Worm (Caenorhabditis elegans) whole organism, L4 larva: Measurements from ENCODE around the gene hrg-5.
A peak's percentile ranks its signal among the peaks of the same experiment; 100 is the strongest.

Experiments
- F26F4.8 ChIP-seq: fragments of 200-800 bp; sonication (Bioruptor generic); conservative IDR thresholded peaks from 2 replicates; pipeline ENCODE4 v1.3.6; 2022; ENCODE audit warnings: missing genetic modification characterization, missing compliant biosample characterization
- F44E2.7 ChIP-seq: fragments of 200-800 bp; sonication (Bioruptor generic); IDR thresholded peaks from 2 replicates; pipeline ENCODE4 v2.1.2; 2022; ENCODE audit warnings: missing genetic modification characterization, missing compliant biosample characterization
- F49E8.2 ChIP-seq: sonication (generic microtip); optimal IDR thresholded peaks from 2 replicates; lab custom pipeline; 2016; ENCODE audit warnings: missing compliant biosample characterization, mild to moderate bottlenecking, missing genetic modification characterization, borderline replicate concordance
- T20F7.1 ChIP-seq: fragments of 200-800 bp; sonication (Bioruptor generic); optimal IDR thresholded peaks from 2 replicates; lab custom pipeline; 2018; ENCODE audit warnings: mild to moderate bottlenecking, missing genetic modification characterization, missing compliant biosample characterization
- T26A8.4 ChIP-seq: fragments of 200-800 bp; sonication (Bioruptor generic); IDR thresholded peaks from 2 replicates; pipeline ENCODE4 v1.3.6; 2022; ENCODE audit warnings: missing genetic modification characterization, missing compliant biosample characterization
- Y48G9A.11 ChIP-seq: fragments of 200-800 bp; sonication (Bioruptor generic); IDR thresholded peaks from 2 replicates; pipeline ENCODE4 v1.3.6; 2022; ENCODE audit warnings: missing genetic modification reagents, missing genetic modification characterization, missing compliant biosample characterization
- ZK337.2 ChIP-seq: fragments of 200-800 bp; sonication (Bioruptor generic); IDR thresholded peaks from 2 replicates; pipeline ENCODE4 v1.3.6; 2022; ENCODE audit warnings: missing genetic modification reagents, missing genetic modification characterization, missing compliant biosample characterization
- aly-2 ChIP-seq: sonication (generic microtip); optimal IDR thresholded peaks from 2 replicates; lab custom pipeline; 2018; ENCODE audit warnings: missing biosample characterization, missing genetic modification characterization
- ces-1 ChIP-seq: fragments of 150-350 bp; sonication (generic microtip); optimal IDR thresholded peaks from 4 replicates; lab custom pipeline; 2014; ENCODE audit warnings: missing biosample characterization, missing genetic modification reagents, missing genetic modification characterization
- cey-2 ChIP-seq: sonication (generic microtip); optimal IDR thresholded peaks from 3 replicates; lab custom pipeline; 2017; ENCODE audit warnings: missing genetic modification characterization, mild to moderate bottlenecking, missing compliant biosample characterization, antibody characterized with exemption, borderline replicate concordance; ENCODE audit not compliant: insufficient read depth
- ctbp-1 ChIP-seq: fragments of 200-800 bp; sonication (Bioruptor generic); IDR thresholded peaks from 2 replicates; pipeline ENCODE4 v1.3.6; 2022; ENCODE audit warnings: missing genetic modification reagents, missing genetic modification characterization, missing compliant biosample characterization
- daf-8 ChIP-seq: fragments of 200-800 bp; sonication (Bioruptor generic); IDR thresholded peaks from 2 replicates; pipeline ENCODE4 v1.3.6; 2022; ENCODE audit warnings: missing genetic modification characterization, missing compliant biosample characterization
- dmd-8 ChIP-seq: fragments of 200-800 bp; sonication (Bioruptor generic); IDR thresholded peaks from 2 replicates; pipeline ENCODE4 v1.3.6; 2022; ENCODE audit warnings: missing genetic modification characterization, missing compliant biosample characterization
- egl-27 ChIP-seq: sonication (generic microtip); optimal IDR thresholded peaks from 3 replicates; lab custom pipeline; 2017; ENCODE audit warnings: missing biosample characterization, missing genetic modification reagents, missing genetic modification characterization
- hif-1 ChIP-seq, 2 experiments: sonication (generic microtip); optimal IDR thresholded peaks; 2 replicates each; lab custom pipeline; 2016 to 2017; ENCODE audit warnings: missing compliant biosample characterization in 2 of 2, missing genetic modification characterization in 2 of 2, missing genetic modification reagents in 2 of 2, missing genotype in 2 of 2, mild to moderate bottlenecking in 1 of 2
- lim-7 ChIP-seq: fragments of 200-800 bp; sonication (Bioruptor generic); IDR thresholded peaks from 2 replicates; pipeline ENCODE4 v1.3.6; 2022; ENCODE audit warnings: missing genetic modification characterization, missing compliant biosample characterization
- lin-1 ChIP-seq: fragments of 200-800 bp; sonication (Bioruptor generic); IDR thresholded peaks from 2 replicates; pipeline ENCODE4 v1.3.6; 2022; ENCODE audit warnings: missing genetic modification reagents, missing genetic modification characterization, missing compliant biosample characterization
- lin-15B ChIP-seq: fragments of 150-350 bp; sonication (generic microtip); optimal IDR thresholded peaks from 3 replicates; lab custom pipeline; 2014; ENCODE audit warnings: missing biosample characterization, missing genetic modification characterization
- lin-38 ChIP-seq: fragments of 200-800 bp; sonication (Bioruptor generic); IDR thresholded peaks from 2 replicates; pipeline ENCODE4 v1.3.6; 2022; ENCODE audit warnings: missing genetic modification reagents, missing genetic modification characterization, missing compliant biosample characterization
- lin-39 ChIP-seq: fragments of 150-350 bp; optimal IDR thresholded peaks from 2 replicates; lab custom pipeline; 2014; ENCODE audit warnings: missing biosample characterization, missing genetic modification reagents, missing genetic modification characterization
- lir-3 ChIP-seq: sonication (generic microtip); optimal IDR thresholded peaks from 2 replicates; lab custom pipeline; 2016; ENCODE audit warnings: mild to moderate bottlenecking, missing genetic modification characterization, missing compliant biosample characterization
- lsy-2 ChIP-seq, 2 experiments: fragments of 150-350 bp in 1 of 2; sonication (generic microtip) in 1 of 2; optimal IDR thresholded peaks; 2 replicates each; lab custom pipeline; 2014 to 2017; ENCODE audit warnings: missing biosample characterization in 2 of 2, missing genetic modification characterization in 2 of 2
- madf-9 ChIP-seq: fragments of 200-800 bp; sonication (Bioruptor generic); conservative IDR thresholded peaks from 2 replicates; pipeline ENCODE4 v1.3.6; 2022; ENCODE audit warnings: missing genetic modification reagents, missing genetic modification characterization, missing compliant biosample characterization
- mes-2 ChIP-seq: sonication (generic microtip); optimal IDR thresholded peaks from 2 replicates; lab custom pipeline; 2016; ENCODE audit warnings: missing genotype, mild to moderate bottlenecking, missing genetic modification characterization, missing compliant biosample characterization; ENCODE audit not compliant: poor library complexity, severe bottlenecking
- mxl-3 ChIP-seq: fragments of 200-800 bp; sonication (Bioruptor generic); optimal IDR thresholded peaks from 2 replicates; lab custom pipeline; 2018; ENCODE audit warnings: mild to moderate bottlenecking, missing genetic modification characterization, missing compliant biosample characterization
- nhr-237 ChIP-seq: sonication (generic microtip); optimal IDR thresholded peaks from 2 replicates; lab custom pipeline; 2017; ENCODE audit warnings: missing biosample characterization, missing genetic modification characterization
- nhr-42 ChIP-seq: fragments of 200-800 bp; sonication (Bioruptor generic); IDR thresholded peaks from 2 replicates; pipeline ENCODE4 v1.3.6; 2022; ENCODE audit warnings: missing genetic modification characterization, missing compliant biosample characterization
- pha-4 ChIP-seq, 2 experiments: fragments of 150-350 bp in 1 of 2; fragments of 200-800 bp in 1 of 2; sonication (Bioruptor generic) in 1 of 2; IDR thresholded peaks in 1 of 2; optimal IDR thresholded peaks in 1 of 2; 2 replicates each; pipeline versions ENCODE4 v1.3.6 to Lab custom; 2014 to 2022; ENCODE audit warnings: missing genetic modification characterization in 2 of 2, missing genetic modification reagents in 2 of 2, missing biosample characterization in 1 of 2, missing compliant biosample characterization in 1 of 2
- pqm-1 ChIP-seq: sonication (generic microtip); optimal IDR thresholded peaks from 2 replicates; lab custom pipeline; 2017; ENCODE audit warnings: missing biosample characterization, missing genetic modification characterization
- rbr-2 ChIP-seq: sonication (generic microtip); optimal IDR thresholded peaks from 2 replicates; lab custom pipeline; 2016; ENCODE audit warnings: missing genotype, missing genetic modification characterization, missing compliant biosample characterization
- saeg-2 ChIP-seq: fragments of 200-800 bp; sonication (Bioruptor generic); IDR thresholded peaks from 2 replicates; pipeline ENCODE4 v1.3.6; 2022; ENCODE audit warnings: missing genetic modification reagents, missing genetic modification characterization, missing compliant biosample characterization
- set-16 ChIP-seq: fragments of 200-800 bp; sonication (Bioruptor generic); IDR thresholded peaks from 2 replicates; pipeline ENCODE4 v1.3.6; 2022; ENCODE audit warnings: missing genetic modification reagents, missing genetic modification characterization, missing compliant biosample characterization
- skn-1 ChIP-seq: fragments of 150-350 bp; optimal IDR thresholded peaks from 2 replicates; lab custom pipeline; 2014; ENCODE audit warnings: missing biosample characterization, missing genetic modification characterization
- snpc-1.2 ChIP-seq: fragments of 200-800 bp; sonication (Bioruptor generic); IDR thresholded peaks from 2 replicates; pipeline ENCODE4 v1.3.6; 2022; ENCODE audit warnings: missing genetic modification reagents, missing genetic modification characterization, missing compliant biosample characterization
- tag-97 ChIP-seq: fragments of 200-800 bp; sonication (Bioruptor generic); IDR thresholded peaks from 2 replicates; pipeline ENCODE4 v1.3.6; 2022; ENCODE audit warnings: missing genetic modification characterization, missing compliant biosample characterization
- tra-1 ChIP-seq: fragments of 200-800 bp; sonication (Bioruptor generic); IDR thresholded peaks from 2 replicates; pipeline ENCODE4 v1.3.6; 2022; ENCODE audit warnings: missing genetic modification reagents, missing genetic modification characterization, missing compliant biosample characterization
- unc-130 ChIP-seq: sonication (generic microtip); optimal IDR thresholded peaks from 2 replicates; lab custom pipeline; 2016; ENCODE audit warnings: missing genetic modification reagents, missing genetic modification characterization, missing compliant biosample characterization
- unc-62 ChIP-seq, 3 experiments: fragments of 150-350 bp in 1 of 3; sonication (generic microtip); optimal IDR thresholded peaks in 2 of 3; peaks in 1 of 3; 1 replicate in 1 of 3; 2 replicates in 2 of 3; lab custom pipeline; 2014 to 2017; ENCODE audit warnings: missing biosample characterization in 3 of 3, missing genetic modification characterization in 3 of 3, missing genetic modification reagents in 3 of 3, missing genotype in 1 of 3
- vab-7 ChIP-seq: fragments of 200-800 bp; sonication (Bioruptor generic); IDR thresholded peaks from 2 replicates; pipeline ENCODE4 v1.3.6; 2022; ENCODE audit warnings: missing genetic modification reagents, missing genetic modification characterization, missing compliant biosample characterization
- zfp-2 ChIP-seq: sonication (generic microtip); optimal IDR thresholded peaks from 2 replicates; lab custom pipeline; 2016; ENCODE audit warnings: mild to moderate bottlenecking, missing genetic modification characterization, missing compliant biosample characterization
- zfp-3 ChIP-seq: fragments of 200-800 bp; sonication (Bioruptor generic); conservative IDR thresholded peaks from 2 replicates; pipeline ENCODE4 v1.3.6; 2022; ENCODE audit warnings: missing genetic modification reagents, missing genetic modification characterization, missing compliant biosample characterization
- ztf-7 ChIP-seq: fragments of 150-350 bp; optimal IDR thresholded peaks from 2 replicates; lab custom pipeline; 2014; ENCODE audit warnings: missing biosample characterization, missing genetic modification characterization

The hrg-5 gene

ce11 chrIV:11015881-11016280, 13.3 kb downstream of the hrg-5 start, which contains the start of gene F13H10.3 (continued):
- TF ChIP-seq F44E2.7: no peak
- TF ChIP-seq snpc-1.2 (GFP tag; lab: Robert Waterston, UW): no peak
- TF ChIP-seq T20F7.1 (GFP tag; lab: Kevin White, UChicago): peak; percentile 35
- TF ChIP-seq lin-38: 0 out of 2 replicates have a peak, but pooled peaks have one; percentile 13
- no peak for TF ChIP-seq egl-27
- TF ChIP-seq tag-97 (GFP tag; lab: Robert Waterston, UW): no peak
- TF ChIP-seq lin-15B (tag; lab: Kevin White, UChicago): no peak
- no peak for TF ChIP-seq nhr-237
- no peak for TF ChIP-seq hif-1 (tag; optimal IDR thresholded peaks at IDR 0.05; lab: Kevin White, UChicago)
- TF ChIP-seq pqm-1 (tag; lab: Kevin White, UChicago): peak; percentile 92
- TF ChIP-seq tra-1: 0 out of 2 replicates have a peak, but pooled peaks have one; percentile 16
- TF ChIP-seq ZK337.2 (GFP tag; lab: Robert Waterston, UW): no peak

ce11 chrIV:11011920-11012319, 17.3 kb downstream of the hrg-5 start, which contains the start of gene ndx-9:
Gene ndx-9, minus strand, starts transcription at chrIV:11012020.
- TF ChIP-seq lin-38: peak; percentile 32; the same call in 1 of the 2 replicates
- TF ChIP-seq F26F4.8 (GFP tag; lab: Robert Waterston, UW): no peak

ce11 chrIV:11009928-11010327, 19.3 kb downstream of the hrg-5 start:
- TF ChIP-seq ctbp-1: no peak
- peak in 1 of 2 experiments; percentile 96 for TF ChIP-seq unc-62 (GFP tag; optimal IDR thresholded peaks at IDR 0.05 in 1 of 2; lab: Kevin White, UChicago)
- TF ChIP-seq unc-62 (tag; optimal IDR thresholded peaks at IDR 0.05; lab: Kevin White, UChicago): no peak
- no peak for TF ChIP-seq zfp-2
- no peak for TF ChIP-seq cey-2 (tag; lab: Kevin White, UChicago)
- TF ChIP-seq skn-1 (tag; lab: Kevin White, UChicago): no peak
- TF ChIP-seq saeg-2 (GFP tag; lab: Robert Waterston, UW): no peak
- no peak for TF ChIP-seq nhr-42
- TF ChIP-seq F49E8.2 (tag; lab: Kevin White, UChicago): no peak
- no peak for TF ChIP-seq lsy-2 (tag; optimal IDR thresholded peaks at IDR 0.05; lab: Kevin White, UChicago)
- no peak for TF ChIP-seq ces-1 (GFP tag; lab: Kevin White, UChicago)
- no peak for TF ChIP-seq rbr-2 (tag; lab: Kevin White, UChicago)
- TF ChIP-seq dmd-8: no peak
- TF ChIP-seq T26A8.4 (GFP tag; lab: Robert Waterston, UW): 0 out of 2 replicates have a peak, but pooled peaks have one; percentile 7
- TF ChIP-seq nhr-237: no peak
- TF ChIP-seq unc-130 (GFP tag; lab: Kevin White, UChicago): no peak

ce11 chrIV:11008996-11009395, 20.2 kb downstream of the hrg-5 start, which contains the start of gene F13H10.6:
Gene F13H10.6, plus strand, starts transcription at chrIV:11009296.
- peak in 1 of 2 experiments; percentile 64 for TF ChIP-seq unc-62 (GFP tag; optimal IDR thresholded peaks at IDR 0.05 in 1 of 2; lab: Kevin White, UChicago)
- TF ChIP-seq unc-62 (tag; optimal IDR thresholded peaks at IDR 0.05; lab: Kevin White, UChicago): no peak
- no peak for TF ChIP-seq tra-1
- TF ChIP-seq, all 104 proteins: peak for 1

ce11 chrIV:11008255-11008654, 21.0 kb downstream of the hrg-5 start:
- TF ChIP-seq lin-39 (tag; lab: Kevin White, UChicago) (no peak), mxl-3 (no peak), zfp-3 (GFP tag; lab: Robert Waterston, UW) (no peak), vab-7 (GFP tag; lab: Robert Waterston, UW) (no peak), Y48G9A.11 (GFP tag; lab: Robert Waterston, UW) (no peak), lin-1 (GFP tag; lab: Robert Waterston, UW) (no peak), lir-3 (no peak), mes-2 (no peak), zfp-2 (no peak), daf-8 (GFP tag; lab: Robert Waterston, UW) (no peak), madf-9 (GFP tag; lab: Robert Waterston, UW) (no peak), lim-7 (GFP tag; lab: Robert Waterston, UW) (no peak), aly-2 (no peak), skn-1 (tag; lab: Kevin White, UChicago) (no peak), F44E2.7 (no peak), pqm-1 (tag; lab: Kevin White, UChicago) (no peak), ztf-7 (tag; lab: Kevin White, UChicago) (no peak), set-16 (GFP tag; lab: Robert Waterston, UW) (no peak), pha-4 (GFP tag; IDR thresholded peaks at IDR 0.05; lab: Robert Waterston, UW) (no peak), pha-4 (tag; optimal IDR thresholded peaks at IDR 0.05; lab: Kevin White, UChicago) (peak; percentile 15)
